Worm (Caenorhabditis elegans): Measurements from ENCODE around the gene pfs-2.

pfs-2 gene

DNA sequence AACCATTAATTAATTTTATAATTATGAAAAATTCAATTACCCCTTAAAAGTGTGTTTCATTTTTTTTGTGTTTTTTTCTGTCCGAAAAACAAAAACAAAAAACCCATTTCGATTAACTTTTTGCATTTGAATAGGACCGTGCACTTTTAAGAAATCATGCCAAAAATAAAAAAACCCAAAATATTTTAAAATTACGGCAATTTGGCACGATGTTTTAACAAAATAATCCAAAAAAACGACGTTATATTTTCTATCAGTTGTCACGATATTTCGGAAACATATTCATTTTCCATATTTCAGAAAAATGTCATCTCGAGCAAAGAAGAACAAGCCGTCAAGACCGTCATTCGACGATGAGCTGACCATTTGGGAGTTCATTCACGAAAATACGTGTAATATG, 3.6 kb downstream of the pfs-2 start, which contains the start of gene tebp-1:
TSS of gene tebp-1 (plus strand) at position 301 of the 400 bp plus-strand sequence.
- no peak for TF ChIP-seq efl-1 (optimal IDR thresholded peaks at IDR 0.05)
- peak in 1 of 2 experiments; percentile 2 for TF ChIP-seq efl-1 (GFP tag; optimal IDR thresholded peaks at IDR 0.05 in 1 of 2)
- no peak for TF ChIP-seq mab-9 (GFP tag; IDR thresholded peaks at IDR 0.05)
- no peak for TF ChIP-seq lin-13 (GFP tag; optimal IDR thresholded peaks at IDR 0.05)
- TF ChIP-seq nhr-84 (tag; optimal IDR thresholded peaks at IDR 0.05) = no peak
- no peak for TF ChIP-seq Y116A8C.19 (tag; optimal IDR thresholded peaks at IDR 0.05; ENCODE audit: borderline replicate concordance)
- TF ChIP-seq fkh-10 (GFP tag; optimal IDR thresholded peaks at IDR 0.05) = no peak

DNA sequence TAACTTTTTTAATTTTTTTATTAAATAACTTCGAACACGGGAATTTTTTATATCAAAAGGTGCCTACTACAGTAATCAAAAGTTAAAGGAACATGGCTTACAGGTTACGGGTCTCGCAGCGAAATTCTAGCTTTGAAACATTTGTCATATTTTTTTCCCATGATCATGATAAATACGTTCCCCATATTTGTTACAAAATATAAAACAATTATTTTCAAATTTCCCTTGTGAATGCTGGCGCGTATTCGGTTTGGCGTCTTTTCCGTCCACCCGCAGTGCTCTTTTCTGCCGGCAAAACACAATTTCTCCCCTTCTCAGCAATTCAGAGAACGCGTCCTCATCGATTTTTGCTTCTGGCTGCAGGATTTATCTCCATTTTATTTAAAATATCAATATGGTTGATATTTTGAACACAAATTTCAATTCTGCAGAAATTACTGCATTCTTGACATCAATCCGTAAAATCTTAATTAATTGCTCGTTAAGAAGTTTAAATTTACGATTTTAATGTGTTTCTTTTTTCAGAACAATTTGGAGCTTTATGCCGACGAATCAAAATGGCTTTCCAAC, 7.1 kb downstream of the pfs-2 start, which contains the start of gene imb-2:
TSS of gene imb-2 (plus strand) at position 520 of the 570 bp plus-strand sequence.
- peak; percentile 34 for TF ChIP-seq dsc-1 (tag; optimal IDR thresholded peaks at IDR 0.05)
- TF ChIP-seq sox-4 (tag; optimal IDR thresholded peaks at IDR 0.05) = no peak
- no peak for TF ChIP-seq mef-2 (tag; optimal IDR thresholded peaks at IDR 0.05)
- no peak for TF ChIP-seq unc-62 (GFP tag; optimal IDR thresholded peaks at IDR 0.05)
- TF ChIP-seq C34B4.2 (tag; optimal IDR thresholded peaks at IDR 0.05) = no peak
- no peak for TF ChIP-seq mab-9 (GFP tag; IDR thresholded peaks at IDR 0.05)
- no peak for TF ChIP-seq aha-1 (tag; optimal IDR thresholded peaks at IDR 0.05)
- TF ChIP-seq elt-2 (tag; optimal IDR thresholded peaks at IDR 0.05) = no peak
- TF ChIP-seq C04F5.9 (tag; optimal IDR thresholded peaks at IDR 0.05) = no peak
- TF ChIP-seq ceh-63 (GFP tag; optimal IDR thresholded peaks at IDR 0.05) = no peak
- no peak for TF ChIP-seq nhr-12 (tag; optimal IDR thresholded peaks at IDR 0.05)
- no peak for TF ChIP-seq nhr-237 (tag; optimal IDR thresholded peaks at IDR 0.05)
- peak; percentile 73 to 77 for TF ChIP-seq efl-1 (optimal IDR thresholded peaks at IDR 0.05)
- peak; percentile 74 to 96 for TF ChIP-seq efl-1 (GFP tag; optimal IDR thresholded peaks at IDR 0.05 in 1 of 2)
- TF ChIP-seq ceh-8 (GFP tag; optimal IDR thresholded peaks at IDR 0.05) = no peak
- TF ChIP-seq rnt-1 (tag; optimal IDR thresholded peaks at IDR 0.05) = peak; percentile 32
- no peak for TF ChIP-seq hlh-4 (tag; optimal IDR thresholded peaks at IDR 0.05)
- TF ChIP-seq ets-5 (GFP tag; IDR thresholded peaks at IDR 0.05) = no peak
- peak; percentile 4 for TF ChIP-seq tbx-2 (tag; optimal IDR thresholded peaks at IDR 0.05)
- no peak for TF ChIP-seq nhr-19 (GFP tag; conservative IDR thresholded peaks at IDR 0.05)
- no peak for TF ChIP-seq nhr-28 (tag; optimal IDR thresholded peaks at IDR 0.05)
- no peak for TF ChIP-seq elt-3 (tag; optimal IDR thresholded peaks at IDR 0.05)
- peak; percentile 60 to 83 (median 72) for TF ChIP-seq dpl-1 (GFP tag; optimal IDR thresholded peaks at IDR 0.05)
- no peak for TF ChIP-seq grh-1 (GFP tag; IDR thresholded peaks at IDR 0.05)
- TF ChIP-seq ztf-4 (tag; optimal IDR thresholded peaks at IDR 0.05) = no peak
- TF ChIP-seq nhr-90 (tag; optimal IDR thresholded peaks at IDR 0.05; ENCODE audit: poor library complexity) = no peak
- TF ChIP-seq pag-3 (tag; optimal IDR thresholded peaks at IDR 0.05; ENCODE audit: borderline replicate concordance, insufficient read depth) = no peak
- no peak for TF ChIP-seq efl-3 (GFP tag; optimal IDR thresholded peaks at IDR 0.05)
- no peak for TF ChIP-seq nhr-84 (tag; optimal IDR thresholded peaks at IDR 0.05)
- peak; percentile 9; the same call in 1 of the 2 replicates for TF ChIP-seq isw-1 (GFP tag; IDR thresholded peaks at IDR 0.05)
- peak; percentile 49 for TF ChIP-seq lin-13 (GFP tag; optimal IDR thresholded peaks at IDR 0.05)
- TF ChIP-seq sptf-1 (tag; optimal IDR thresholded peaks at IDR 0.05) = no peak
- TF ChIP-seq hpl-2 (GFP tag; optimal IDR thresholded peaks at IDR 0.05) = no peak
- peak; percentile 51 for TF ChIP-seq C16A3.4 (tag; optimal IDR thresholded peaks at IDR 0.05)
- TF ChIP-seq alr-1 (tag; optimal IDR thresholded peaks at IDR 0.05; ENCODE audit: borderline replicate concordance) = no peak
- TF ChIP-seq egl-13 (tag; optimal IDR thresholded peaks at IDR 0.05) = no peak
- peak; percentile 46 for TF ChIP-seq snu-23 (GFP tag; optimal IDR thresholded peaks at IDR 0.05)
- TF ChIP-seq xbp-1 (tag; optimal IDR thresholded peaks at IDR 0.05) = peak; percentile 9
- peak; percentile 46 for TF ChIP-seq nhr-47 (tag; optimal IDR thresholded peaks at IDR 0.05)
- no peak for TF ChIP-seq unc-130 (tag; optimal IDR thresholded peaks at IDR 0.05)
- peak; percentile 61 to 86 for TF ChIP-seq lsy-2 (tag; optimal IDR thresholded peaks at IDR 0.05)
- TF ChIP-seq zip-4 (GFP tag; optimal IDR thresholded peaks at IDR 0.05) = no peak
- no peak for TF ChIP-seq fkh-4 (tag; optimal IDR thresholded peaks at IDR 0.05; ENCODE audit: borderline replicate concordance)
- TF ChIP-seq blmp-1 (tag; optimal IDR thresholded peaks at IDR 0.05) = no peak
- peak; percentile 30 for TF ChIP-seq nhr-20 (tag; optimal IDR thresholded peaks at IDR 0.05)
- TF ChIP-seq egl-27 (tag; optimal IDR thresholded peaks at IDR 0.05) = no peak
- TF ChIP-seq nhr-11 (tag; optimal IDR thresholded peaks at IDR 0.05) = no peak
